Fruit fly (Drosophila melanogaster): Measurements from ENCODE around the gene CG11523.

Gene CG11523

DNA sequence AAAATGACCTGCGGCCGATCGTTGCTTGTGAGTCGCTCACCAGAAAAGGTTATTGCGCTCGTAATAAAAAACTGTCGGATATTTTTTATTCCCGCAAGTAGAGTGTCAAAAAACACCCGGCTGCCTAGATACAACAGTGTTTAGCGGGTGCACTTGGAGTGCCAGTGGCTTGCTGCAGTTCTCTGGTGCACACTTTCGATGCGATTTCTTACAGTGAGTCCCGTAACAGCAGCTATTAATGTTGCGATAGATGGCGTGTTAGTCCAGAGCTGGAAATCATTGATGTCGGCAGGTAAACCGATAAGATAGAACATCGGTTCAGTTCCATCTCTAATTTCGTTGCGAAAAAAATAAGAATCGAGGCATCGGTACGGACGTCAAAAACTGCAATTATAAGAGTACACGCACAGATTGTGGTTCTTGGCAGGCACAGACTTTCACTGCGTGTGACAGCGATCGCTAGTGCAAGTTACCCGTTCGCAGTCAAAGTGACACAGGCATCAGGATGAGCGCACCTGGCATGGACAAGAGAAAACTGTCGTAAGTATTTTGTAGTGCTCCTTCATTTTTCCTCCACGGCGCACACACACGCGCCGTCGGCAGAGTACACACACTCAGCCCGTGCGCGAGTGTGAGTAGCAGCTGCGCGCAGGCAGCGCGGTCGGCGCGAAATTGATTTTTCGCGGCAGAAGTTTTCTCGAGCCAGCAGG is 924 bp upstream of the CG11523 start, which contains the start of gene Csp (continued):
- TF ChIP-seq CG17802 (tag; optimal IDR thresholded peaks at IDR 0.05) (peak; percentile 46), sim (GFP tag; IDR thresholded peaks at IDR 0.05) (no peak), Awh (GFP tag; IDR thresholded peaks at IDR 0.05) (0 out of 2 replicates have a peak, but pooled peaks have one; percentile 14), Hey (tag; optimal IDR thresholded peaks at IDR 0.05) (peak; percentile 13), CG31224 (GFP tag; IDR thresholded peaks at IDR 0.05) (0 out of 2 replicates have a peak, but pooled peaks have one; percentile 7), Hmr (GFP tag; optimal IDR thresholded peaks at IDR 0.05) (peak; percentile 48), CG9932 (GFP tag; IDR thresholded peaks at IDR 0.05) (peak; percentile 50; the same call in 1 of the 2 replicates), CG30431 (GFP tag; optimal IDR thresholded peaks at IDR 0.05) (no peak), insv (GFP tag; optimal IDR thresholded peaks at IDR 0.05) (peak in 1 of 2 experiments; percentile 29), CG10366 (GFP tag; IDR thresholded peaks at IDR 0.05) (peak; percentile 10; the same call in 1 of the 2 replicates), kay (GFP tag; optimal IDR thresholded peaks at IDR 0.05) (no peak), Ets65A (GFP tag) (peak; percentile 18), bab2 (GFP tag; optimal IDR thresholded peaks at IDR 0.05) (peak; percentile 24), CG12391 (tag; optimal IDR thresholded peaks at IDR 0.05) (peak; percentile 15), lilli (GFP tag; optimal IDR thresholded peaks at IDR 0.05) (peak; percentile 28), sima (GFP tag; optimal IDR thresholded peaks at IDR 0.05) (no peak), grau (tag; optimal IDR thresholded peaks at IDR 0.05) (peak; percentile 38), CG10147 (GFP tag; optimal IDR thresholded peaks at IDR 0.05) (no peak), CG1647 (GFP tag; optimal IDR thresholded peaks at IDR 0.05) (peak; percentile 12), CG10979 (tag; optimal IDR thresholded peaks at IDR 0.05) (peak; percentile 22), HmgZ (tag; optimal IDR thresholded peaks at IDR 0.05) (peak; percentile 27), az2 (GFP tag; optimal IDR thresholded peaks at IDR 0.05) (no peak), CG42726 (GFP tag; IDR thresholded peaks at IDR 0.05; ENCODE audit: partially characterized antibody) (peak; percentile 26; the same call in 1 of the 2 replicates), CG34422 (GFP tag; IDR thresholded peaks at IDR 0.05) (peak; percentile 44; the same call in 1 of the 3 replicates), Ets97D (GFP tag; optimal IDR thresholded peaks at IDR 0.05) (peak; percentile 55), phol (tag; optimal IDR thresholded peaks at IDR 0.05) (peak; percentile 43), dan (GFP tag; IDR thresholded peaks at IDR 0.05) (no peak), CG4360 (GFP tag; IDR thresholded peaks at IDR 0.05) (no peak), caup (GFP tag; optimal IDR thresholded peaks at IDR 0.05; ENCODE audit: severe bottlenecking) (no peak), zen2 (GFP tag; IDR thresholded peaks at IDR 0.05; ENCODE audit: partially characterized antibody) (peak; percentile 23; the same call in 2 of the 3 replicates), NC2α (GFP tag; optimal IDR thresholded peaks at IDR 0.05) (no peak), CG17186 (GFP tag; optimal IDR thresholded peaks at IDR 0.05) (peak; percentile 80), fru (optimal IDR thresholded peaks at IDR 0.05) (no peak), trh (GFP tag; optimal IDR thresholded peaks at IDR 0.05) (no peak), CG6272 (GFP tag; IDR thresholded peaks at IDR 0.05) (no peak), CG9215 (GFP tag; IDR thresholded peaks at IDR 0.05) (peak; percentile 40; the same call in 1 of the 2 replicates), hb (GFP tag; IDR thresholded peaks at IDR 0.05; ENCODE audit: partially characterized antibody) (no peak), Opbp (GFP tag; IDR thresholded peaks at IDR 0.05; ENCODE audit: partially characterized antibody) (peak; percentile 64), CG10267 (tag; optimal IDR thresholded peaks at IDR 0.05) (peak; percentile 59), Nf-YC (tag; optimal IDR thresholded peaks at IDR 0.05) (no peak), CG13424 (tag; optimal IDR thresholded peaks at IDR 0.05) (peak; percentile 22), Jarid2 (GFP tag; optimal IDR thresholded peaks at IDR 0.05) (peak; percentile 56), CG16813 (GFP tag; IDR thresholded peaks at IDR 0.05; ENCODE audit: partially characterized antibody) (peak; percentile 61; the same call in 2 of the 3 replicates), MTF-1 (GFP tag; optimal IDR thresholded peaks at IDR 0.05; ENCODE audit: borderline replicate concordance) (no peak), gfzf (GFP tag; optimal IDR thresholded peaks at IDR 0.05) (peak; percentile 39), CG8944 (GFP tag; optimal IDR thresholded peaks at IDR 0.05) (peak; percentile 33), Ptx1 (GFP tag; IDR thresholded peaks at IDR 0.05) (0 out of 2 replicates have a peak, but pooled peaks have one; percentile 5), CG7963 (GFP tag; IDR thresholded peaks at IDR 0.05; ENCODE audit: partially characterized antibody) (0 out of 3 replicates have a peak, but pooled peaks have one; percentile 36)

All from whole organism, embryonic.